Fruit fly (Drosophila melanogaster): ENCODE measurements around the gene TotF.

Gene TotF

dm6 chr2L:19912277-19912676 is at the start of gene TotF:
TSS of gene TotF (minus strand) at chr2L:19912377.
- TF ChIP-seq woc (GFP tag; optimal IDR thresholded peaks at IDR 0.05): no peak
- no peak for TF ChIP-seq Hnf4 (GFP tag; optimal IDR thresholded peaks at IDR 0.05)
- TF ChIP-seq Dif (GFP tag; optimal IDR thresholded peaks at IDR 0.05; ENCODE audit: partially characterized antibody): no peak
- TF ChIP-seq pan (optimal IDR thresholded peaks at IDR 0.05): no peak
- TF ChIP-seq OdsH (GFP tag; optimal IDR thresholded peaks at IDR 0.05): no peak
- TF ChIP-seq sage (GFP tag; optimal IDR thresholded peaks at IDR 0.05): no peak
- TF ChIP-seq Dfd (GFP tag; optimal IDR thresholded peaks at IDR 0.05): no peak
- TF ChIP-seq sv (GFP tag; optimal IDR thresholded peaks at IDR 0.05): no peak
- TF ChIP-seq foxo (GFP tag; optimal IDR thresholded peaks at IDR 0.05): no peak
- TF ChIP-seq CrebA (GFP tag; optimal IDR thresholded peaks at IDR 0.05; ENCODE audit: borderline replicate concordance): no peak
- no peak for TF ChIP-seq jim (GFP tag; optimal IDR thresholded peaks at IDR 0.05)
- no peak for TF ChIP-seq brk (GFP tag; optimal IDR thresholded peaks at IDR 0.05)
- TF ChIP-seq Hr78 (GFP tag; optimal IDR thresholded peaks at IDR 0.05): no peak
- no peak for TF ChIP-seq Hr83 (GFP tag; optimal IDR thresholded peaks at IDR 0.05; ENCODE audit: poor library complexity, severe bottlenecking)
- TF ChIP-seq tai (GFP tag; optimal IDR thresholded peaks at IDR 0.05): no peak
- no peak for TF ChIP-seq psq (GFP tag; optimal IDR thresholded peaks at IDR 0.05)
- TF ChIP-seq fru (GFP tag; optimal IDR thresholded peaks at IDR 0.05): no peak
- TF ChIP-seq Abd-B (GFP tag; optimal IDR thresholded peaks at IDR 0.05): no peak
- TF ChIP-seq ey (GFP tag; optimal IDR thresholded peaks at IDR 0.05): no peak
- TF ChIP-seq N (GFP tag; optimal IDR thresholded peaks at IDR 0.05): no peak

- TF ChIP-seq h (GFP tag; optimal IDR thresholded peaks at IDR 0.05) (no peak), Sp1 (GFP tag; optimal IDR thresholded peaks at IDR 0.05) (no peak), Hr83 (GFP tag; optimal IDR thresholded peaks at IDR 0.05; ENCODE audit: poor library complexity, severe bottlenecking) (no peak), Abd-B (GFP tag; optimal IDR thresholded peaks at IDR 0.05) (no peak), CG9705 (GFP tag; optimal IDR thresholded peaks at IDR 0.05) (no peak), Vsx2 (GFP tag; optimal IDR thresholded peaks at IDR 0.05; ENCODE audit: partially characterized antibody) (no peak), sage (GFP tag; optimal IDR thresholded peaks at IDR 0.05) (no peak), Dfd (GFP tag; optimal IDR thresholded peaks at IDR 0.05) (no peak), tai (GFP tag; optimal IDR thresholded peaks at IDR 0.05) (no peak), Myc (optimal IDR thresholded peaks at IDR 0.05) (no peak), brk (GFP tag; optimal IDR thresholded peaks at IDR 0.05) (no peak), Mio (GFP tag; optimal IDR thresholded peaks at IDR 0.05) (no peak)
These were observed 49.4 kb upstream of the TotF start, which contains the start of gene CG42866 for dm6 chr2L:19961585-19961984. TSS of gene CG42866 (minus strand) at chr2L:19961685.

DNA sequence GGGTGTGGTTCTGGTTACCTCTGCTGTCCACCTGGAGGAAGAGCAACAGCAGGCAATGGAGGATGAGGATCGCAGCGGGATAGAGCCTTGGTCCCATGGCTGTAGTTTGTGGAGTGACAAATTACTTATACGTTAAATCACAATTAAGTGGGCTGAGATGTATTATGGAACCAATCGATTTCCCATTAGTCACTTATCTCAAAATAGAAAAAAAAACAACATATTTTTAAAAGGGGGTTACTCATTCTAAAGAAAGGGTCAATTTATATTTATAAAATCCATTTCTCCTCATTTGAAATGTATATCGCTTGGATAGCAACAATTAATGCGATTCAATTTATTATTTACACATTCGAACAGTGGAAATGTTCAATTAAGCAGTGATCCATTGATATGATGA is 48.8 kb upstream of the TotF start, which contains the start of gene CG34051:
CG34051 (minus strand) TSS at position 101 of the 400 bp plus-strand sequence.
- no peak for TF ChIP-seq HLH106 (tag; optimal IDR thresholded peaks at IDR 0.05)
- TF ChIP-seq Vsx2 (GFP tag; optimal IDR thresholded peaks at IDR 0.05; ENCODE audit: partially characterized antibody): no peak
- TF ChIP-seq Jra (GFP tag; optimal IDR thresholded peaks at IDR 0.05): no peak
- no peak for TF ChIP-seq CG32264 (GFP tag; optimal IDR thresholded peaks at IDR 0.05)
- no peak for TF ChIP-seq GATAd (GFP tag; optimal IDR thresholded peaks at IDR 0.05)

dm6 chr2L:19958520-19959161 is 46.5 kb upstream of the TotF start, which contains the start of gene COX4:
TSS of gene COX4 (plus strand) at chr2L:19958713.
- TF ChIP-seq foxo (GFP tag; optimal IDR thresholded peaks at IDR 0.05) (no peak), Dif (GFP tag; optimal IDR thresholded peaks at IDR 0.05; ENCODE audit: partially characterized antibody) (no peak), lola (GFP tag; optimal IDR thresholded peaks at IDR 0.05) (no peak), CG9705 (GFP tag; optimal IDR thresholded peaks at IDR 0.05) (no peak), rgr (GFP tag; optimal IDR thresholded peaks at IDR 0.05) (no peak), Vsx2 (GFP tag; optimal IDR thresholded peaks at IDR 0.05; ENCODE audit: partially characterized antibody) (peak; percentile 57), sage (GFP tag; optimal IDR thresholded peaks at IDR 0.05) (peak; percentile 43), br (GFP tag; optimal IDR thresholded peaks at IDR 0.05) (no peak)

DNA sequence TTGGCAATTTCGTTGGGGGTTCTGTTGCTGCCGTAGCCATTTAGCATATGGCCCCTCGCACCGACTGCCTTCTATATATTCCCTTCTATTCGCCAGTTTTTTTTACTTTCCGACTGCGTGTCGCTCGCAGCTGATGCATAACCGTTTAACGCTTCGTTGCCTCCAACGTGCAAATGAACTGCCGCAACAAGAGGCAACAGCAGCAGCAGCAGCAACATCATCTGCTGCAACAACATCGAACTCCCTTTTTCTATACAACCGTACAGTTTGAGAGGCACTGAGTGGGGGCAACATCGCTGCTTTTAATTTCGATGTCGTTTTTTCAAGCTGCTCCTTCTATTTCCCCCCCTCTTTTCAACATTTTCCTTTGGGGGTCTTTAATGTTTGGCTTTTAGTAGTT is 40.0 kb upstream of the TotF start:
- TF ChIP-seq N (GFP tag; optimal IDR thresholded peaks at IDR 0.05) (no peak), Hr83 (GFP tag; optimal IDR thresholded peaks at IDR 0.05; ENCODE audit: poor library complexity, severe bottlenecking) (no peak), OdsH (GFP tag; optimal IDR thresholded peaks at IDR 0.05) (no peak), ey (GFP tag; optimal IDR thresholded peaks at IDR 0.05) (no peak), woc (GFP tag; optimal IDR thresholded peaks at IDR 0.05) (no peak)
